Fruit fly (Drosophila melanogaster): Measurements from ENCODE around the gene CG15258.

Gene CG15258

DNA sequence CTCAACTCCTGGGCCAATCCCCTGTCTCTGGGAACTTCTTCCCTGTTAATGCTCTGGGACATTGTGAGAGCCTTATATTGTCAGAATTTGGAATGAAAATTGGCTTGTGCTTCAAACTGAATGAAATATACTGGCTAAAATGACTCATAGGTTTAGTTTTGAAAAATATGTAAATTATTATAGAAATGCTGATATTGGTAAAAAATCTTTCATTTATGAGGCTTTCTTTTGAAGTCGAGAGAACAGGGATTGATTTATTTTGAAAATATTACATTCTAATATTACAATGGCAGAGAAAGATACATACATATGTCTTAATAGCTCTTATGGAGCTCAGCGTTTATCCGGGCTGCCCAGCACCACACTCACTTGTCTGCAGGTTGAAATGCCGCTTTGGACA is at the start of gene CG15258:
TSS of gene CG15258 (minus strand) at position 101 of the 400 bp plus-strand sequence.
- no peak for TF ChIP-seq Myc (optimal IDR thresholded peaks at IDR 0.05)
- TF ChIP-seq Jra (GFP tag; optimal IDR thresholded peaks at IDR 0.05), result no peak
- no peak for TF ChIP-seq CrebA (GFP tag; optimal IDR thresholded peaks at IDR 0.05; ENCODE audit: borderline replicate concordance)
- TF ChIP-seq pan (optimal IDR thresholded peaks at IDR 0.05), result no peak
- no peak for TF ChIP-seq dl (GFP tag; optimal IDR thresholded peaks at IDR 0.05; ENCODE audit: insufficient read depth in 1 of 2, partially characterized antibody in 2 of 2)
- no peak for TF ChIP-seq Abd-B (GFP tag; optimal IDR thresholded peaks at IDR 0.05)
- TF ChIP-seq N (GFP tag; optimal IDR thresholded peaks at IDR 0.05), result no peak
- TF ChIP-seq fru (GFP tag; optimal IDR thresholded peaks at IDR 0.05), result no peak
- TF ChIP-seq dsf (GFP tag; optimal IDR thresholded peaks at IDR 0.05; ENCODE audit: borderline replicate concordance), result no peak

dm6 chr2L:15410250-15410649 is 48.8 kb upstream of the CG15258 start:
- TF ChIP-seq foxo (GFP tag; optimal IDR thresholded peaks at IDR 0.05) (peak in 1 of 2 experiments; percentile 22), dl (GFP tag; optimal IDR thresholded peaks at IDR 0.05; ENCODE audit: insufficient read depth in 1 of 2, partially characterized antibody in 2 of 2) (no peak), woc (GFP tag; optimal IDR thresholded peaks at IDR 0.05) (peak; percentile 11), N (GFP tag; optimal IDR thresholded peaks at IDR 0.05) (no peak), OdsH (GFP tag; optimal IDR thresholded peaks at IDR 0.05) (peak; percentile 21)

- TF ChIP-seq woc (GFP tag; optimal IDR thresholded peaks at IDR 0.05) (no peak), brk (GFP tag; optimal IDR thresholded peaks at IDR 0.05) (no peak), CrebA (GFP tag; optimal IDR thresholded peaks at IDR 0.05; ENCODE audit: borderline replicate concordance) (no peak), br (GFP tag; optimal IDR thresholded peaks at IDR 0.05) (no peak), OdsH (GFP tag; optimal IDR thresholded peaks at IDR 0.05) (no peak), dsf (GFP tag; optimal IDR thresholded peaks at IDR 0.05; ENCODE audit: borderline replicate concordance) (no peak), h (GFP tag; optimal IDR thresholded peaks at IDR 0.05) (no peak), Abd-B (GFP tag; optimal IDR thresholded peaks at IDR 0.05) (no peak), lola (GFP tag; optimal IDR thresholded peaks at IDR 0.05) (no peak), sv (GFP tag; optimal IDR thresholded peaks at IDR 0.05) (no peak), Myc (optimal IDR thresholded peaks at IDR 0.05) (no peak), sage (GFP tag; optimal IDR thresholded peaks at IDR 0.05) (no peak), Jra (GFP tag; optimal IDR thresholded peaks at IDR 0.05) (no peak), HLH106 (tag; optimal IDR thresholded peaks at IDR 0.05) (no peak), pan (optimal IDR thresholded peaks at IDR 0.05) (no peak), CG9705 (GFP tag; optimal IDR thresholded peaks at IDR 0.05) (no peak), Hr83 (GFP tag; optimal IDR thresholded peaks at IDR 0.05; ENCODE audit: poor library complexity, severe bottlenecking) (no peak), psq (GFP tag; optimal IDR thresholded peaks at IDR 0.05) (no peak), Hnf4 (GFP tag; optimal IDR thresholded peaks at IDR 0.05) (no peak)
Measured at dm6 chr2L:15409108-15409507, 47.7 kb upstream of the CG15258 start.

DNA sequence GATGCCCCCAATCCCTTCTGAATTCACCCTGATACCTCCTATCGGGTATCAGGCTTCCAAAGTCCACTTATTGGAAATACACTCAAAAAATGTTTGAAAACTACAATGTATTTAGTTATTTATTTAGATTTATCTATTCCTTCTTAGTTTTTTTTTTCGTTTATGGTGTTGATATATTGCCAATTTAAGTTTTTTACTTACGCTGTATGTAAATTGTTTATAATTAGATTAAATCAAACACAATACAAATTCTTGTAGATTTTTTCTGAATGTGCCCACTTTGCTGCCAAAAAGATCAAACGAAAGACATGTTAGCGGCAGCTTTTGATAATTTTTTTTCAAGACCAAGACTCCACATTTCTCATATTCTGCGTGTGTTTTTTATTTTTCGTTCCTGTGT is 46.1 kb upstream of the CG15258 start:
- TF ChIP-seq OdsH (GFP tag; optimal IDR thresholded peaks at IDR 0.05) (peak; percentile 70), CrebA (GFP tag; optimal IDR thresholded peaks at IDR 0.05; ENCODE audit: borderline replicate concordance) (peak; percentile 34), HLH106 (tag; optimal IDR thresholded peaks at IDR 0.05) (peak; percentile 35), rgr (GFP tag; optimal IDR thresholded peaks at IDR 0.05) (peak; percentile 58), fru (GFP tag; optimal IDR thresholded peaks at IDR 0.05) (peak; percentile 71), Vsx2 (GFP tag; optimal IDR thresholded peaks at IDR 0.05; ENCODE audit: partially characterized antibody) (no peak), woc (GFP tag; optimal IDR thresholded peaks at IDR 0.05) (peak; percentile 59), psq (GFP tag; optimal IDR thresholded peaks at IDR 0.05) (peak; percentile 49), h (GFP tag; optimal IDR thresholded peaks at IDR 0.05) (peak; percentile 67), brk (GFP tag; optimal IDR thresholded peaks at IDR 0.05) (peak; percentile 15), Rel (GFP tag; optimal IDR thresholded peaks at IDR 0.05) (no peak), Rel (tag; optimal IDR thresholded peaks at IDR 0.05) (no peak), Sp1 (GFP tag; optimal IDR thresholded peaks at IDR 0.05) (peak; percentile 66), foxo (GFP tag; optimal IDR thresholded peaks at IDR 0.05) (peak in 1 of 2 experiments; percentile 69), dmrt93B (GFP tag; optimal IDR thresholded peaks at IDR 0.05) (no peak), br (GFP tag; optimal IDR thresholded peaks at IDR 0.05) (peak; percentile 0), jim (GFP tag; optimal IDR thresholded peaks at IDR 0.05) (no peak), ey (GFP tag; optimal IDR thresholded peaks at IDR 0.05) (peak; percentile 28), Hnf4 (GFP tag; optimal IDR thresholded peaks at IDR 0.05) (peak; percentile 66)

dm6 chr2L:15407021-15407420 is 45.6 kb upstream of the CG15258 start:
- TF ChIP-seq CG32264 (GFP tag; optimal IDR thresholded peaks at IDR 0.05) (no peak), ey (GFP tag; optimal IDR thresholded peaks at IDR 0.05) (no peak), Dfd (GFP tag; optimal IDR thresholded peaks at IDR 0.05) (no peak), Rel (GFP tag; optimal IDR thresholded peaks at IDR 0.05) (no peak), Rel (tag; optimal IDR thresholded peaks at IDR 0.05) (no peak), jim (GFP tag; optimal IDR thresholded peaks at IDR 0.05) (no peak), br (GFP tag; optimal IDR thresholded peaks at IDR 0.05) (no peak)

Data from whole organism, wandering third instar larva.